Worm (Caenorhabditis elegans): ENCODE measurements around the gene asp-19.

ce11 chrV:18761078-18761477 is 31.9 kb upstream of the asp-19 start, which contains the start of gene F11D11.4:
- no peak for TF ChIP-seq nhr-6 (tag; optimal IDR thresholded peaks at IDR 0.05)
- TF ChIP-seq ama-1 (optimal IDR thresholded peaks at IDR 0.05) = no peak
- no peak for TF ChIP-seq ZK546.5 (tag; optimal IDR thresholded peaks at IDR 0.05)
- TF ChIP-seq ztf-4 (tag; optimal IDR thresholded peaks at IDR 0.05) = no peak
- TF ChIP-seq nhr-237 (tag; optimal IDR thresholded peaks at IDR 0.05) = no peak
- TF ChIP-seq mdl-1 (tag; optimal IDR thresholded peaks at IDR 0.05) = no peak
- TF ChIP-seq zag-1 (tag; optimal IDR thresholded peaks at IDR 0.05) = no peak
- TF ChIP-seq elt-3 (tag; optimal IDR thresholded peaks at IDR 0.05) = no peak
- no peak for TF ChIP-seq nhr-11 (tag; optimal IDR thresholded peaks at IDR 0.05)
- TF ChIP-seq F13H6.1 (tag; optimal IDR thresholded peaks at IDR 0.05) = no peak
- TF ChIP-seq Y55F3AM.14 (GFP tag; optimal IDR thresholded peaks at IDR 0.05) = no peak
